Fruit fly (Drosophila melanogaster): ENCODE results near the gene tty.

The tty gene

dm6 chrX:21339476-21339931 lies at the start of gene tty, which contains the start of gene fliI (continued):
- TF ChIP-seq jigr1 (GFP tag; IDR thresholded peaks at IDR 0.05) (peak; percentile 78; the same call in 2 of the 3 replicates), vvl (GFP tag; IDR thresholded peaks at IDR 0.05) (peak; percentile 92), CG9215 (GFP tag; IDR thresholded peaks at IDR 0.05) (peak; percentile 88), ken (GFP tag; IDR thresholded peaks at IDR 0.05) (peak; percentile 90), Deaf1 (tag; optimal IDR thresholded peaks at IDR 0.05) (peak; percentile 54), CG12744 (GFP tag; optimal IDR thresholded peaks at IDR 0.05) (peak; percentile 42), Six4 (GFP tag; optimal IDR thresholded peaks at IDR 0.05) (peak; percentile 39), CG2129 (GFP tag; IDR thresholded peaks at IDR 0.05; ENCODE audit: partially characterized antibody) (no peak), HHEX (GFP tag; optimal IDR thresholded peaks at IDR 0.05) (peak; percentile 77), Poxn (GFP tag; IDR thresholded peaks at IDR 0.05) (0 out of 2 replicates have a peak, but pooled peaks have one; percentile 42), Dbx (GFP tag; IDR thresholded peaks at IDR 0.05) (peak; percentile 85), CG12155 (GFP tag; optimal IDR thresholded peaks at IDR 0.05) (peak; percentile 78), Pdp1 (GFP tag; optimal IDR thresholded peaks at IDR 0.05) (peak; percentile 85 to 89), sr (GFP tag; IDR thresholded peaks at IDR 0.05) (peak; percentile 52; the same call in 1 of the 3 replicates), Gsc (GFP tag; IDR thresholded peaks at IDR 0.05) (peak; percentile 80), unpg (GFP tag; optimal IDR thresholded peaks at IDR 0.05) (peak; percentile 79), zen (tag; optimal IDR thresholded peaks at IDR 0.05) (peak; percentile 51), kah (GFP tag; optimal IDR thresholded peaks at IDR 0.05) (peak; percentile 6), dmrt99B (tag; optimal IDR thresholded peaks at IDR 0.05) (peak; percentile 80), Sox100B (GFP tag; optimal IDR thresholded peaks at IDR 0.05) (no peak), CG14710 (tag; optimal IDR thresholded peaks at IDR 0.05) (peak; percentile 77), CG8388 (GFP tag; optimal IDR thresholded peaks at IDR 0.05) (peak; percentile 69), phol (tag; optimal IDR thresholded peaks at IDR 0.05) (peak; percentile 78), bcd (GFP tag; optimal IDR thresholded peaks at IDR 0.05) (peak; percentile 83), fd96Cb (tag; optimal IDR thresholded peaks at IDR 0.05) (peak; percentile 71), Med (GFP tag) (peak; percentile 98), abd-A (tag; optimal IDR thresholded peaks at IDR 0.05) (no peak), CG8478 (optimal IDR thresholded peaks at IDR 0.05) (no peak), CG13123 (GFP tag; optimal IDR thresholded peaks at IDR 0.05) (peak; percentile 60), Bteb2 (GFP tag; optimal IDR thresholded peaks at IDR 0.05) (peak; percentile 56), inv (GFP tag; IDR thresholded peaks at IDR 0.05; ENCODE audit: partially characterized antibody) (peak; percentile 32; the same call in 1 of the 2 replicates), Atf3 (GFP tag; optimal IDR thresholded peaks at IDR 0.05) (peak; percentile 76), CG1832 (GFP tag; optimal IDR thresholded peaks at IDR 0.05) (no peak), CG32772 (GFP tag; IDR thresholded peaks at IDR 0.05) (peak; percentile 93), jumu (GFP tag; optimal IDR thresholded peaks at IDR 0.05) (peak; percentile 85), insv (GFP tag; optimal IDR thresholded peaks at IDR 0.05) (no peak), kni (GFP tag; optimal IDR thresholded peaks at IDR 0.05) (no peak), luna (GFP tag; optimal IDR thresholded peaks at IDR 0.05) (peak; percentile 48), tin (GFP tag; optimal IDR thresholded peaks at IDR 0.05) (peak; percentile 74), dpn (GFP tag; optimal IDR thresholded peaks at IDR 0.05) (peak; percentile 83 to 85), CG16815 (GFP tag; optimal IDR thresholded peaks at IDR 0.05) (peak; percentile 82), pnt (GFP tag; optimal IDR thresholded peaks at IDR 0.05) (peak; percentile 82), CG9932 (GFP tag; IDR thresholded peaks at IDR 0.05) (peak; percentile 91), Doc2 (GFP tag; IDR thresholded peaks at IDR 0.05) (peak; percentile 67), Jarid2 (GFP tag; optimal IDR thresholded peaks at IDR 0.05) (no peak), CG17612 (GFP tag; IDR thresholded peaks at IDR 0.05) (peak; percentile 64; the same call in 1 of the 2 replicates), CG15269 (tag; optimal IDR thresholded peaks at IDR 0.05) (peak; percentile 75), hb (GFP tag; IDR thresholded peaks at IDR 0.05; ENCODE audit: partially characterized antibody) (no peak), Hr39 (optimal IDR thresholded peaks at IDR 0.05) (no peak), CG7271 (tag; optimal IDR thresholded peaks at IDR 0.05) (no peak), slbo (GFP tag; IDR thresholded peaks at IDR 0.05) (peak; percentile 95)
